Worm (Caenorhabditis elegans) whole organism, young adult: ENCODE measurements around the gene cutl-19.

Experiments used
- B0336.3 ChIP-seq: fragments of 200-800 bp; sonication (Bioruptor generic); IDR thresholded peaks from 2 replicates; pipeline ENCODE4 v1.3.6; 2022; ENCODE audit warnings: missing genetic modification characterization, missing compliant biosample characterization
- C06A6.2 ChIP-seq: fragments of 200-800 bp; sonication (Bioruptor generic); conservative IDR thresholded peaks from 2 replicates; pipeline ENCODE4 v1.3.6; 2022; ENCODE audit warnings: missing genetic modification characterization, missing compliant biosample characterization
- C17E4.6 ChIP-seq: fragments of 200-800 bp; sonication (Bioruptor generic); IDR thresholded peaks from 2 replicates; pipeline ENCODE4 v1.3.6; 2022; ENCODE audit warnings: missing genetic modification reagents, missing genetic modification characterization, missing compliant biosample characterization
- F22D6.2 ChIP-seq: sonication (generic microtip); optimal IDR thresholded peaks from 2 replicates; lab custom pipeline; 2016; ENCODE audit warnings: mild to moderate bottlenecking, missing genetic modification characterization, missing compliant biosample characterization
- F39B2.1 ChIP-seq: fragments of 200-800 bp; sonication (Bioruptor generic); IDR thresholded peaks from 2 replicates; pipeline ENCODE4 v1.3.6; 2022; ENCODE audit warnings: missing genetic modification reagents, missing genetic modification characterization, missing compliant biosample characterization
- F57A8.1 ChIP-seq: fragments of 200-800 bp; sonication (Bioruptor generic); optimal IDR thresholded peaks from 2 replicates; lab custom pipeline; 2018; ENCODE audit warnings: mild to moderate bottlenecking, missing genetic modification characterization, moderate library complexity, missing compliant biosample characterization
- T26A5.8 ChIP-seq: sonication (generic microtip); optimal IDR thresholded peaks from 2 replicates; lab custom pipeline; 2016; ENCODE audit warnings: missing genetic modification characterization, missing compliant biosample characterization
- Y53F4B.3 ChIP-seq: fragments of 200-800 bp; sonication (Bioruptor generic); IDR thresholded peaks from 2 replicates; pipeline ENCODE4 v1.3.6; 2022; ENCODE audit warnings: missing genetic modification reagents, missing genetic modification characterization, missing compliant biosample characterization
- Y56A3A.18 ChIP-seq: fragments of 200-800 bp; sonication (Bioruptor generic); IDR thresholded peaks from 2 replicates; pipeline ENCODE4 v1.3.6; 2022; ENCODE audit warnings: missing genetic modification reagents, missing genetic modification characterization, missing compliant biosample characterization
- Y95B8A.8 ChIP-seq: fragments of 200-800 bp; sonication (Bioruptor generic); IDR thresholded peaks from 2 replicates; pipeline ENCODE4 v1.3.6; 2022; ENCODE audit warnings: missing genetic modification reagents, missing genetic modification characterization, missing compliant biosample characterization
- akir-1 ChIP-seq: fragments of 200-800 bp; sonication (Bioruptor generic); optimal IDR thresholded peaks from 2 replicates; lab custom pipeline; 2018; ENCODE audit warnings: mild to moderate bottlenecking, missing genetic modification characterization, moderate library complexity, missing compliant biosample characterization
- ama-1 ChIP-seq, 3 experiments: fragments of 150-350 bp in 1 of 3; sonication (generic microtip) in 2 of 3; optimal IDR thresholded peaks; 2 replicates each; lab custom pipeline; 2014 to 2018; ENCODE audit warnings: missing biosample characterization in 2 of 3, missing genetic modification characterization in 2 of 3, missing genetic modification reagents in 2 of 3
- atf-7 ChIP-seq: sonication (generic microtip); optimal IDR thresholded peaks from 2 replicates; lab custom pipeline; 2017; ENCODE audit warnings: mild to moderate bottlenecking, missing genetic modification characterization, missing compliant biosample characterization
- ccch-3 ChIP-seq: fragments of 200-800 bp; sonication (Bioruptor generic); optimal IDR thresholded peaks from 2 replicates; lab custom pipeline; 2018; ENCODE audit warnings: mild to moderate bottlenecking, missing genetic modification characterization, missing compliant biosample characterization
- cebp-2 ChIP-seq: fragments of 200-800 bp; sonication (Bioruptor generic); IDR thresholded peaks from 2 replicates; pipeline ENCODE4 v1.3.6; 2022; ENCODE audit warnings: missing genetic modification characterization, missing compliant biosample characterization
- ceh-27 ChIP-seq: fragments of 200-800 bp; sonication (Bioruptor generic); optimal IDR thresholded peaks from 2 replicates; lab custom pipeline; 2018; ENCODE audit warnings: mild to moderate bottlenecking, missing genetic modification characterization, moderate library complexity, missing compliant biosample characterization
- ceh-40 ChIP-seq: fragments of 200-800 bp; sonication (Bioruptor generic); IDR thresholded peaks from 2 replicates; pipeline ENCODE4 v1.3.6; 2022; ENCODE audit warnings: missing genetic modification characterization, missing compliant biosample characterization
- dpff-1 ChIP-seq: sonication (generic microtip); optimal IDR thresholded peaks from 2 replicates; lab custom pipeline; 2017; ENCODE audit warnings: mild to moderate bottlenecking, missing genetic modification characterization, missing compliant biosample characterization
- efl-1 ChIP-seq: fragments of 150-350 bp; optimal IDR thresholded peaks from 2 replicates; lab custom pipeline; 2014; ENCODE audit warnings: missing biosample characterization, missing genetic modification reagents, missing genetic modification characterization
- egl-18 ChIP-seq: fragments of 200-800 bp; sonication (Bioruptor generic); IDR thresholded peaks from 2 replicates; pipeline ENCODE4 v1.3.6; 2022; ENCODE audit warnings: missing genetic modification reagents, missing genetic modification characterization, missing compliant biosample characterization
- hlh-26 ChIP-seq: fragments of 200-800 bp; sonication (Bioruptor generic); conservative IDR thresholded peaks from 2 replicates; pipeline ENCODE4 v1.3.6; 2022; ENCODE audit warnings: missing genetic modification reagents, missing genetic modification characterization, missing compliant biosample characterization
- hmg-1.2 ChIP-seq: fragments of 200-800 bp; sonication (Bioruptor generic); IDR thresholded peaks from 2 replicates; pipeline ENCODE4 v1.3.6; 2022; ENCODE audit warnings: missing genetic modification reagents, missing genetic modification characterization, missing compliant biosample characterization
- hsf-1 ChIP-seq: fragments of 200-800 bp; sonication (Bioruptor generic); IDR thresholded peaks from 2 replicates; pipeline ENCODE4 v1.3.6; 2022; ENCODE audit warnings: missing genetic modification reagents, missing genetic modification characterization, missing compliant biosample characterization
- lag-1 ChIP-seq: fragments of 200-800 bp; sonication (Bioruptor generic); IDR thresholded peaks from 2 replicates; pipeline ENCODE4 v1.3.6; 2022; ENCODE audit warnings: missing genetic modification reagents, missing genetic modification characterization, missing compliant biosample characterization
- let-607 ChIP-seq, 2 experiments: fragments of 200-800 bp in 1 of 2; sonication (Bioruptor generic) in 1 of 2; sonication (generic microtip) in 1 of 2; optimal IDR thresholded peaks; 2 replicates each; lab custom pipeline; 2016 to 2018; ENCODE audit warnings: mild to moderate bottlenecking in 2 of 2, missing compliant biosample characterization in 2 of 2, missing genetic modification characterization in 2 of 2, moderate library complexity in 2 of 2, missing genotype in 1 of 2
- lsy-27 ChIP-seq: sonication (generic microtip); optimal IDR thresholded peaks from 2 replicates; lab custom pipeline; 2017; ENCODE audit warnings: missing genetic modification characterization, mild to moderate bottlenecking, missing compliant biosample characterization, antibody characterized with exemption, missing genotype, borderline replicate concordance; ENCODE audit not compliant: insufficient read depth
- madf-6 ChIP-seq: fragments of 200-800 bp; sonication (Bioruptor generic); IDR thresholded peaks from 2 replicates; pipeline ENCODE4 v1.3.6; 2022; ENCODE audit warnings: missing genetic modification reagents, missing genetic modification characterization, missing compliant biosample characterization
- mcd-1 ChIP-seq: fragments of 200-800 bp; sonication (Bioruptor generic); IDR thresholded peaks from 2 replicates; pipeline ENCODE4 v1.3.6; 2022; ENCODE audit warnings: missing genetic modification reagents, missing genetic modification characterization, missing compliant biosample characterization
- mel-28 ChIP-seq: sonication (generic microtip); optimal IDR thresholded peaks from 2 replicates; lab custom pipeline; 2016; ENCODE audit warnings: borderline replicate concordance, mild to moderate bottlenecking, missing genetic modification characterization, missing compliant biosample characterization
- nfya-1 ChIP-seq: sonication (generic microtip); optimal IDR thresholded peaks from 2 replicates; lab custom pipeline; 2017; ENCODE audit warnings: antibody characterized with exemption, missing compliant biosample characterization, missing genetic modification characterization, borderline replicate concordance; ENCODE audit not compliant: insufficient read depth
- nfya-2 ChIP-seq: fragments of 200-800 bp; sonication (Bioruptor generic); IDR thresholded peaks from 2 replicates; pipeline ENCODE4 v1.3.6; 2022; ENCODE audit warnings: missing genetic modification reagents, missing genetic modification characterization, missing compliant biosample characterization
- nfyb-1 ChIP-seq: fragments of 200-800 bp; sonication (Bioruptor generic); IDR thresholded peaks from 2 replicates; pipeline ENCODE4 v1.3.6; 2022; ENCODE audit warnings: missing genetic modification reagents, missing genetic modification characterization, missing compliant biosample characterization
- nhr-179 ChIP-seq: sonication (generic microtip); optimal IDR thresholded peaks from 2 replicates; lab custom pipeline; 2016; ENCODE audit warnings: mild to moderate bottlenecking, missing genetic modification characterization, missing compliant biosample characterization
- nhr-27 ChIP-seq: fragments of 200-800 bp; sonication (Bioruptor generic); optimal IDR thresholded peaks from 2 replicates; lab custom pipeline; 2018; ENCODE audit warnings: mild to moderate bottlenecking, missing genetic modification characterization, moderate library complexity, missing compliant biosample characterization
- rec-8 ChIP-seq, 2 experiments: sonication (generic microtip); optimal IDR thresholded peaks; 2 replicates each; lab custom pipeline; 2016; ENCODE audit warnings: mild to moderate bottlenecking in 2 of 2, missing genetic modification characterization in 2 of 2, missing genetic modification reagents in 2 of 2, missing genotype in 2 of 2, missing biosample characterization in 1 of 2, missing compliant biosample characterization in 1 of 2, moderate library complexity in 1 of 2
- repo-1 ChIP-seq: sonication (generic microtip); optimal IDR thresholded peaks from 2 replicates; lab custom pipeline; 2017; ENCODE audit warnings: mild to moderate bottlenecking, missing genetic modification characterization, missing compliant biosample characterization
- snpc-1.3 ChIP-seq: sonication (generic microtip); optimal IDR thresholded peaks from 2 replicates; lab custom pipeline; 2017; ENCODE audit warnings: missing genetic modification characterization, mild to moderate bottlenecking, missing compliant biosample characterization, antibody characterized with exemption, moderate library complexity, missing genotype, missing genetic modification reagents; ENCODE audit not compliant: insufficient read depth
- snpc-3.4 ChIP-seq: sonication (generic microtip); optimal IDR thresholded peaks from 2 replicates; lab custom pipeline; 2017; ENCODE audit warnings: missing genetic modification characterization, mild to moderate bottlenecking, missing compliant biosample characterization, antibody characterized with exemption, moderate library complexity, missing genotype, missing genetic modification reagents
- somi-1 ChIP-seq: fragments of 200-800 bp; sonication (Bioruptor generic); optimal IDR thresholded peaks from 2 replicates; lab custom pipeline; 2018; ENCODE audit warnings: mild to moderate bottlenecking, missing genetic modification characterization, missing compliant biosample characterization
- tbp1 ChIP-seq: fragments of 200-800 bp; sonication (Bioruptor generic); optimal IDR thresholded peaks from 2 replicates; lab custom pipeline; 2018; ENCODE audit warnings: mild to moderate bottlenecking, missing genetic modification characterization, missing compliant biosample characterization
- unc-62 ChIP-seq: fragments of 150-350 bp; optimal IDR thresholded peaks from 2 replicates; lab custom pipeline; 2014; ENCODE audit warnings: missing biosample characterization, missing genetic modification reagents, missing genetic modification characterization
- ztf-18 ChIP-seq: sonication (generic microtip); optimal IDR thresholded peaks from 2 replicates; lab custom pipeline; 2016; ENCODE audit warnings: missing genotype, mild to moderate bottlenecking, missing genetic modification characterization, missing compliant biosample characterization
- ztf-22 ChIP-seq: fragments of 200-800 bp; sonication (Bioruptor generic); optimal IDR thresholded peaks from 2 replicates; lab custom pipeline; 2018; ENCODE audit warnings: mild to moderate bottlenecking, missing genetic modification characterization, moderate library complexity, missing compliant biosample characterization
- ztf-25 ChIP-seq: fragments of 200-800 bp; sonication (Bioruptor generic); IDR thresholded peaks from 2 replicates; pipeline ENCODE4 v1.3.6; 2022; ENCODE audit warnings: missing genetic modification reagents, missing genetic modification characterization, missing compliant biosample characterization
- ztf-28 ChIP-seq: fragments of 200-800 bp; sonication (Bioruptor generic); IDR thresholded peaks from 2 replicates; pipeline ENCODE4 v1.3.6; 2022; ENCODE audit warnings: missing genetic modification reagents, missing genetic modification characterization, missing compliant biosample characterization

The cutl-19 gene

DNA sequence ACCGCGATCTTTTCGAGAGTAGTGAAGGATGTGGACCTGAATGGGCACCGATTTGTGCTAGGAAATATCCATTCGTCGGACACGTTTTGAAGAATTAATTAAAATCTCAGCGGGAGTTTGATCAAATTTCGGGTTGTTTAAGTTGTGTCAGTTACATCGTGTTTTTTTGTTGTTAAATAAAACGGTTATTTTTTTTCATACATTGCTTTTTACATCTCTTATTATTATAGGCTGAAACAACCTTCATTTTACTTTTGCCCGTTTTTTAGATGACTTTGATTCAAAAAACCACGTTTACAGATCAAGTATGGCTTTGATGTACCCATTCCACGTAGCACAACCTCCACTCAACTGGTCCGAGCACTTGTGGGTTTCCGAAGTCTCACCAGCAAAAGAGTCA is 44.3 kb downstream of the cutl-19 start, which contains the start of gene emb-1:
Gene emb-1 (plus strand): TSS at position 301 of the 400 bp plus-strand sequence.
- TF ChIP-seq mel-28 (tag; lab: Kevin White, UChicago) (no peak), Y53F4B.3 (GFP tag; lab: Robert Waterston, UW) (no peak)

DNA sequence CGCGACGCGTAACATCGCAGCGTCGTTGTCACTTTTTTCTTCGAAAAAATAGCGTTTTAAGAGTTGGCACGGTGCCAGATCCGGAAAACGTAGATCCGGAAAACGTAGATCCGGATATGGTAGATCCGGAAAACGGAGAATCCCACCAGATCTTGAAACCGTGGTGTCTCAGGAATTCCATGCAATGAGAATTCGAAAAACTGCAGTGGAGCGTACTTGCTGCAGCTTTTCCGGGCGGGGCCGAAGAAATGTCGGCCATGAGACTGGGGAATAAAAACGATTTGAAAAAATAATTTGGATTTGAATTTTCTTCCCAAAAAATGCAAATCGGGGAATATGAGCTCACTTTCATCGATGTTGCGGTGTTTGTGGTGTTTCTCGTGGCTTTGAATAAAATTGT is 44.9 kb downstream of the cutl-19 start, which contains the start of gene K10D2.5:
Gene K10D2.5 (plus strand): TSS at position 251 of the 400 bp plus-strand sequence.
- TF ChIP-seq F57A8.1 (GFP tag; lab: Kevin White, UChicago) (peak; percentile 65), ztf-18 (peak; percentile 82), dpff-1 (tag; lab: Kevin White, UChicago) (no peak), ceh-40 (GFP tag; lab: Robert Waterston, UW) (peak; percentile 91), C17E4.6 (GFP tag; lab: Robert Waterston, UW) (peak; percentile 92), ztf-22 (GFP tag; lab: Kevin White, UChicago) (peak; percentile 72), ceh-27 (GFP tag; lab: Kevin White, UChicago) (peak; percentile 99), madf-6 (GFP tag; lab: Robert Waterston, UW) (peak; percentile 88), ztf-25 (GFP tag; lab: Robert Waterston, UW) (peak; percentile 100), snpc-1.3 (tag; lab: Kevin White, UChicago) (peak; percentile 70), Y95B8A.8 (GFP tag; lab: Robert Waterston, UW) (peak; percentile 97), hlh-26 (no peak), F39B2.1 (GFP tag; lab: Robert Waterston, UW) (peak; percentile 77; the same call in 1 of the 2 replicates), egl-18 (GFP tag; lab: Robert Waterston, UW) (no peak), atf-7 (tag; lab: Kevin White, UChicago) (peak; percentile 55), efl-1 (GFP tag; lab: Kevin White, UChicago) (peak; percentile 78), let-607 (tag; optimal IDR thresholded peaks at IDR 0.05; lab: Kevin White, UChicago) (peak; percentile 20 to 65), lag-1 (GFP tag; lab: Robert Waterston, UW) (0 out of 2 replicates have a peak, but pooled peaks have one; percentile 24), somi-1 (GFP tag; lab: Kevin White, UChicago) (peak; percentile 84), hsf-1 (GFP tag; lab: Robert Waterston, UW) (peak; percentile 87), mcd-1 (GFP tag; lab: Robert Waterston, UW) (peak; percentile 99), nfya-1 (tag; lab: Kevin White, UChicago) (no peak), unc-62 (GFP tag; lab: Kevin White, UChicago) (no peak), nhr-179 (tag; lab: Kevin White, UChicago) (no peak), Y53F4B.3 (GFP tag; lab: Robert Waterston, UW) (peak; percentile 86), B0336.3 (GFP tag; lab: Robert Waterston, UW) (peak; percentile 86), akir-1 (GFP tag; lab: Kevin White, UChicago) (peak; percentile 90), cebp-2 (0 out of 2 replicates have a peak, but pooled peaks have one; percentile 17), ccch-3 (peak; percentile 95), Y56A3A.18 (GFP tag; lab: Robert Waterston, UW) (no peak), nfya-2 (GFP tag; lab: Robert Waterston, UW) (no peak), C06A6.2 (GFP tag; lab: Robert Waterston, UW) (0 out of 2 replicates have a peak, but pooled peaks have one; percentile 50), nhr-27 (tag; lab: Kevin White, UChicago) (no peak), rec-8 (tag; optimal IDR thresholded peaks at IDR 0.05; lab: Kevin White, UChicago) (peak; percentile 89), tbp1 (GFP tag; lab: Kevin White, UChicago) (peak; percentile 73), F22D6.2 (tag; lab: Kevin White, UChicago) (peak; percentile 73), snpc-3.4 (tag; lab: Kevin White, UChicago) (peak; percentile 71), nfyb-1 (GFP tag; lab: Robert Waterston, UW) (peak; percentile 94), ztf-28 (GFP tag; lab: Robert Waterston, UW) (peak; percentile 99), repo-1 (tag; lab: Kevin White, UChicago) (no peak), ama-1 (optimal IDR thresholded peaks at IDR 0.05; lab: Kevin White, UChicago) (no peak), ama-1 (GFP tag; optimal IDR thresholded peaks at IDR 0.05; lab: Kevin White, UChicago) (no peak), hmg-1.2 (peak; percentile 77), T26A5.8 (tag; lab: Kevin White, UChicago) (no peak), lsy-27 (no peak)
